Worm (Caenorhabditis elegans): Measurements from ENCODE around the gene F14D2.5.

- TF ChIP-seq him-1 (tag; optimal IDR thresholded peaks at IDR 0.05) (no peak), dao-5 (tag; optimal IDR thresholded peaks at IDR 0.05) (no peak)
These were observed 3.4 kb downstream of the F14D2.5 start, which contains the start of gene F14D2.15 for ce11 chrII:3343714-3344113.

All from whole organism, L4/young adult.